Fruit fly (Drosophila melanogaster): ENCODE results near the gene otu.

otu gene

dm6 chrX:8461147-8461546 is 28.2 kb downstream of the otu start, which contains the start of gene Es2:
Gene Es2, plus strand, starts transcription at chrX:8461479.
- peak; percentile 10 for TF ChIP-seq CG12659 (GFP tag; optimal IDR thresholded peaks at IDR 0.05)
- peak; percentile 37; the same call in 1 of the 2 replicates for TF ChIP-seq CG13287 (GFP tag; IDR thresholded peaks at IDR 0.05; ENCODE audit: partially characterized antibody)
- peak; percentile 64 for TF ChIP-seq stwl (tag; optimal IDR thresholded peaks at IDR 0.05)
- peak; percentile 39 for TF ChIP-seq trem (tag; optimal IDR thresholded peaks at IDR 0.05)
- peak; percentile 90 for TF ChIP-seq E2f2 (GFP tag; IDR thresholded peaks at IDR 0.05)
- no peak for TF ChIP-seq sob (GFP tag; IDR thresholded peaks at IDR 0.05)
- peak; percentile 39 for TF ChIP-seq sqz (GFP tag; optimal IDR thresholded peaks at IDR 0.05)
- no peak for TF ChIP-seq fru (optimal IDR thresholded peaks at IDR 0.05)
- TF ChIP-seq MBD-R2 (GFP tag; IDR thresholded peaks at IDR 0.05), result peak; percentile 36; the same call in 1 of the 2 replicates
- TF ChIP-seq pzg (GFP tag; optimal IDR thresholded peaks at IDR 0.05), result peak; percentile 31
- TF ChIP-seq CG7271 (tag; optimal IDR thresholded peaks at IDR 0.05), result no peak
- TF ChIP-seq gfzf (GFP tag; optimal IDR thresholded peaks at IDR 0.05), result peak; percentile 64
- TF ChIP-seq Dll (GFP tag; IDR thresholded peaks at IDR 0.05; ENCODE audit: partially characterized antibody), result 0 out of 4 replicates have a peak, but pooled peaks have one; percentile 47
- TF ChIP-seq CG17912 (GFP tag; optimal IDR thresholded peaks at IDR 0.05), result no peak
- TF ChIP-seq CG12299 (tag; optimal IDR thresholded peaks at IDR 0.05), result no peak
- TF ChIP-seq CG10147 (GFP tag; optimal IDR thresholded peaks at IDR 0.05), result peak; percentile 31
- no peak for TF ChIP-seq dan (GFP tag; IDR thresholded peaks at IDR 0.05)
- TF ChIP-seq slou (GFP tag; optimal IDR thresholded peaks at IDR 0.05), result no peak
- TF ChIP-seq CG16779 (GFP tag; IDR thresholded peaks at IDR 0.05), result no peak
- TF ChIP-seq repo (GFP tag; optimal IDR thresholded peaks at IDR 0.05), result no peak
- peak; percentile 60 for TF ChIP-seq Dref (GFP tag; IDR thresholded peaks at IDR 0.05)
- peak; percentile 67 for TF ChIP-seq CG14710 (tag; optimal IDR thresholded peaks at IDR 0.05)
- TF ChIP-seq GATAe (GFP tag; conservative IDR thresholded peaks at IDR 0.05), result no peak
- TF ChIP-seq NFAT (GFP tag; IDR thresholded peaks at IDR 0.05), result no peak
- 0 out of 3 replicates have a peak, but pooled peaks have one; percentile 20 for TF ChIP-seq so (GFP tag; IDR thresholded peaks at IDR 0.05)
- peak; percentile 23 for TF ChIP-seq BEAF-32 (GFP tag; optimal IDR thresholded peaks at IDR 0.05)
- peak; percentile 39 for TF ChIP-seq CG2116 (GFP tag; optimal IDR thresholded peaks at IDR 0.05)
- no peak for TF ChIP-seq CG11398 (GFP tag; optimal IDR thresholded peaks at IDR 0.05)
- TF ChIP-seq CG17829 (tag; optimal IDR thresholded peaks at IDR 0.05), result peak; percentile 2
- TF ChIP-seq phol (tag; optimal IDR thresholded peaks at IDR 0.05), result no peak
- peak; percentile 85 for TF ChIP-seq Dp (GFP tag; optimal IDR thresholded peaks at IDR 0.05)
- peak; percentile 7 for TF ChIP-seq CG10267 (tag; optimal IDR thresholded peaks at IDR 0.05)
- TF ChIP-seq unc-4 (GFP tag; IDR thresholded peaks at IDR 0.05; ENCODE audit: partially characterized antibody), result 0 out of 2 replicates have a peak, but pooled peaks have one; percentile 26

- no peak for TF ChIP-seq gcm2 (GFP tag; optimal IDR thresholded peaks at IDR 0.05)
- no peak for TF ChIP-seq Dp (GFP tag; optimal IDR thresholded peaks at IDR 0.05)
- peak; percentile 40 for TF ChIP-seq exex (tag; optimal IDR thresholded peaks at IDR 0.05)
- 0 out of 3 replicates have a peak, but pooled peaks have one; percentile 36 for TF ChIP-seq z (GFP tag; IDR thresholded peaks at IDR 0.05)
- TF ChIP-seq CG34376 (GFP tag; optimal IDR thresholded peaks at IDR 0.05), result peak; percentile 34
- peak; percentile 36; the same call in 1 of the 2 replicates for TF ChIP-seq chm (GFP tag; IDR thresholded peaks at IDR 0.05)
- no peak for TF ChIP-seq CG16813 (GFP tag; IDR thresholded peaks at IDR 0.05; ENCODE audit: partially characterized antibody)
- no peak for TF ChIP-seq al (GFP tag; IDR thresholded peaks at IDR 0.05)
- TF ChIP-seq lab (GFP tag; optimal IDR thresholded peaks at IDR 0.05), result peak; percentile 10
- no peak for TF ChIP-seq schlank (tag; optimal IDR thresholded peaks at IDR 0.05)
- no peak for TF ChIP-seq CG5245 (GFP tag; optimal IDR thresholded peaks at IDR 0.05)
- TF ChIP-seq CG7928 (GFP tag; optimal IDR thresholded peaks at IDR 0.05), result no peak
- TF ChIP-seq grn (GFP tag; optimal IDR thresholded peaks at IDR 0.05), result peak; percentile 9
- peak; percentile 90 for TF ChIP-seq CG15514 (GFP tag; optimal IDR thresholded peaks at IDR 0.05)
- peak in 1 of 2 experiments; percentile 23 for TF ChIP-seq Pdp1 (GFP tag; optimal IDR thresholded peaks at IDR 0.05)
- TF ChIP-seq CG14710 (tag; optimal IDR thresholded peaks at IDR 0.05), result no peak
- TF ChIP-seq chif (GFP tag; optimal IDR thresholded peaks at IDR 0.05), result no peak
- TF ChIP-seq CG16779 (GFP tag; IDR thresholded peaks at IDR 0.05), result no peak
- TF ChIP-seq gsb-n (tag; optimal IDR thresholded peaks at IDR 0.05), result no peak
Measured at dm6 chrX:8460686-8461085, 28.6 kb downstream of the otu start, which contains the start of gene CG15347. Gene CG15347, minus strand, starts transcription at chrX:8460898.
